Worm (Caenorhabditis elegans) whole organism, L2 larva: ENCODE results near the gene nhr-16.

Experiments used
- egl-27 ChIP-seq: sonication (generic microtip); optimal IDR thresholded peaks from 3 replicates; lab custom pipeline; 2017; ENCODE audit warnings: missing biosample characterization, missing genetic modification reagents, missing genetic modification characterization
- elt-1 ChIP-seq: fragments of 150-350 bp; optimal IDR thresholded peaks from 2 replicates; lab custom pipeline; 2014; ENCODE audit warnings: missing biosample characterization, missing genetic modification characterization
- lin-11 ChIP-seq: fragments of 150-350 bp; sonication (generic microtip); optimal IDR thresholded peaks from 2 replicates; lab custom pipeline; 2014; ENCODE audit warnings: missing biosample characterization, missing genetic modification characterization, inconsistent platforms, mixed read lengths
- lin-39 ChIP-seq: fragments of 150-350 bp; optimal IDR thresholded peaks from 2 replicates; lab custom pipeline; 2014; ENCODE audit warnings: missing biosample characterization, missing genetic modification reagents, missing genetic modification characterization
- lsy-2 ChIP-seq, 2 experiments: fragments of 150-350 bp in 1 of 2; sonication (generic microtip) in 1 of 2; optimal IDR thresholded peaks; 2 replicates each; lab custom pipeline; 2014 to 2017; ENCODE audit warnings: missing biosample characterization in 2 of 2, missing genetic modification characterization in 2 of 2
- nhr-10 ChIP-seq: sonication (generic microtip); optimal IDR thresholded peaks from 2 replicates; lab custom pipeline; 2017; ENCODE audit warnings: missing biosample characterization, missing genetic modification characterization
- nhr-23 ChIP-seq: fragments of 150-350 bp; optimal IDR thresholded peaks from 2 replicates; lab custom pipeline; 2014; ENCODE audit warnings: missing biosample characterization, missing genetic modification reagents, missing genetic modification characterization
- snpc-4 ChIP-seq: fragments of 150-350 bp; optimal IDR thresholded peaks from 2 replicates; lab custom pipeline; 2014; ENCODE audit warnings: missing biosample characterization, missing genetic modification characterization
- unc-62 ChIP-seq: fragments of 150-350 bp; optimal IDR thresholded peaks from 2 replicates; lab custom pipeline; 2014; ENCODE audit warnings: missing biosample characterization, missing genetic modification reagents, missing genetic modification characterization

DNA sequence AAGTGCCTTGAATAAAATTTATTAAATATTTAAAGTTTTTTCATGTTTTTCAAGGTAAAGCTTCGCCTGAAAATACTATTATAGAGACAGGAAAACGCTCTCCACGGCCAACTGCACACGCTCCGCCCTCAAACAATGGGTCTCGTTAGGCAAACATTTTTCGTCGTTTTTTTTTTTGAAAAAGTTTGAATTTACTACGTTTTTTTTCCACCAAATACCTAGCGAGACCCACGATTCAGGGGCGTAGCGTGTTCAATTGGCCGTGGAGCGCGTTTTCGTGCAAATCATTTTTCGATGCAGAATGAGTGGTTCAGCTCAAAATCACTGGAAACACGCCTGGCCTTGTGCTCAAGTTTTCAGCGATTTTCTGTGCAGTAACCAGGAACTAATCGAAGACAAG, 29.3 kb downstream of the nhr-16 start, which contains the start of gene W06B4.2:
- TF ChIP-seq lin-39 (tag; lab: Kevin White, UChicago), result no peak
- TF ChIP-seq elt-1, result no peak
- TF ChIP-seq egl-27 (tag; lab: Kevin White, UChicago), result no peak
- no peak for TF ChIP-seq lsy-2 (tag; optimal IDR thresholded peaks at IDR 0.05; lab: Kevin White, UChicago)
- no peak for TF ChIP-seq lin-11 (tag; lab: Kevin White, UChicago)
- no peak for TF ChIP-seq snpc-4 (tag; lab: Kevin White, UChicago)
- TF ChIP-seq nhr-23 (tag; lab: Kevin White, UChicago), result no peak
- no peak for TF ChIP-seq unc-62 (GFP tag; lab: Kevin White, UChicago)
- no peak for TF ChIP-seq nhr-10 (tag; lab: Kevin White, UChicago)
